Fruit fly (Drosophila melanogaster) S2 (cell line): ENCODE data around the gene VGlut.

Source experiments
- CG8478 ChIP-seq: fragments of >200 bp; optimal IDR thresholded peaks from 2 replicates; lab custom pipeline; 2018
- CTCF ChIP-seq, 2 experiments: fragments of >200 bp; optimal IDR thresholded peaks; 2 replicates each; lab custom pipeline; 2018

DNA sequence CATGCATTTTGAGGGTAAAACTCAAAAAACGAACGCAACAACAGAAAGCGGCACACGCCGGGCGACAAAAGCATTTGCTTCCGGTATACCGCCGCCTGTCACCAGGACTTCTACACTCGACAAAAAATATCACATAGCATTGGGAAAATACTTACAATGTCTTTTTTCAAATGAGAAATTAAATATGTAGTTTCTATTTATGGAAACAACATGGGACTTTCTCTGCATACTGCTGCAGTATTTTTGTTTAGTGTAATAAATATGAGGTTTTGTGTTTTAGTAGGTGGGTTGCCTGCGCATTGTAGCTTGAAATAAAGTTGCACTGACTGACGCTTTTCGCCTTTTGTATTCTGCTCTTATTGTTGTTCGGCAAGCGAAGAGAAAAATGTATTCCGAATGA lies 3.0 kb upstream of the VGlut start:
- TF ChIP-seq CG8478 (lab: Kevin White, UChicago) (no peak), CTCF (optimal IDR thresholded peaks at IDR 0.05; lab: Kevin White, UChicago) (no peak)
